Worm (Caenorhabditis elegans): Measurements from ENCODE around the gene atln-1.

Gene atln-1

ce11 chrIV:2826335-2826734 lies 37.8 kb downstream of the atln-1 start:
- TF ChIP-seq nhr-12 (tag; optimal IDR thresholded peaks at IDR 0.05) (no peak), snpc-4 (tag; optimal IDR thresholded peaks at IDR 0.05) (no peak), elt-1 (tag; optimal IDR thresholded peaks at IDR 0.05; ENCODE audit: borderline replicate concordance, insufficient read depth) (no peak), ham-2 (GFP tag; optimal IDR thresholded peaks at IDR 0.05) (no peak), cnd-1 (tag; optimal IDR thresholded peaks at IDR 0.05) (no peak), tbx-8 (GFP tag; optimal IDR thresholded peaks at IDR 0.05) (no peak)

ce11 chrIV:2832587-2832986 lies 44.1 kb downstream of the atln-1 start, which contains the start of the genes Y54G2A.48 and pudl-1:
Gene Y54G2A.48, minus strand, starts transcription at chrIV:2832687.
Gene pudl-1, plus strand, starts transcription at chrIV:2832906.
- TF ChIP-seq hlh-1 (tag; optimal IDR thresholded peaks at IDR 0.05) (no peak), bed-3 (GFP tag; optimal IDR thresholded peaks at IDR 0.05) (no peak), unc-120 (tag; optimal IDR thresholded peaks at IDR 0.05; ENCODE audit: poor library complexity, severe bottlenecking) (no peak)

- TF ChIP-seq cnd-1 (tag; optimal IDR thresholded peaks at IDR 0.05): no peak
- no peak for TF ChIP-seq unc-120 (tag; optimal IDR thresholded peaks at IDR 0.05; ENCODE audit: poor library complexity, severe bottlenecking)
- no peak for TF ChIP-seq unc-62 (GFP tag; optimal IDR thresholded peaks at IDR 0.05)
- TF ChIP-seq lsy-2 (tag; optimal IDR thresholded peaks at IDR 0.05): no peak
- TF ChIP-seq unc-39 (tag; optimal IDR thresholded peaks at IDR 0.05): no peak
- TF ChIP-seq ceh-43 (GFP tag; optimal IDR thresholded peaks at IDR 0.05): no peak
- TF ChIP-seq ztf-11 (tag; optimal IDR thresholded peaks at IDR 0.05): no peak
These were observed 46.0 kb downstream of the atln-1 start, which contains the start of gene pudl-2 for ce11 chrIV:2834516-2834915. Gene pudl-2, plus strand, starts transcription at chrIV:2834816.

ce11 chrIV:2835364-2835763 lies 46.9 kb downstream of the atln-1 start, which contains the start of gene clec-82:
Gene clec-82, plus strand, starts transcription at chrIV:2835664.
- TF ChIP-seq zip-8 (tag; optimal IDR thresholded peaks at IDR 0.05) (no peak), mep-1 (tag; optimal IDR thresholded peaks at IDR 0.05) (no peak), lin-13 (tag; optimal IDR thresholded peaks at IDR 0.05) (no peak), M03D4.4 (tag; optimal IDR thresholded peaks at IDR 0.05) (no peak), ces-1 (GFP tag; optimal IDR thresholded peaks at IDR 0.05) (no peak), lsy-2 (tag; optimal IDR thresholded peaks at IDR 0.05) (no peak), ceh-39 (tag; optimal IDR thresholded peaks at IDR 0.05) (no peak), elt-3 (tag; optimal IDR thresholded peaks at IDR 0.05) (no peak), ceh-83 (GFP tag; optimal IDR thresholded peaks at IDR 0.05) (no peak), unc-39 (tag; optimal IDR thresholded peaks at IDR 0.05) (no peak), ceh-43 (GFP tag; optimal IDR thresholded peaks at IDR 0.05) (no peak), pha-4 (tag; optimal IDR thresholded peaks at IDR 0.05) (no peak)

ce11 chrIV:2838308-2838707 lies 49.8 kb downstream of the atln-1 start, which contains the start of gene Y54G2A.7:
Gene Y54G2A.7, plus strand, starts transcription at chrIV:2838608.
- no peak for TF ChIP-seq elt-3 (tag; optimal IDR thresholded peaks at IDR 0.05)
- TF ChIP-seq unc-39 (tag; optimal IDR thresholded peaks at IDR 0.05): no peak
- TF ChIP-seq sem-2 (GFP tag; optimal IDR thresholded peaks at IDR 0.05): no peak
- TF ChIP-seq ceh-43 (GFP tag; optimal IDR thresholded peaks at IDR 0.05): no peak
- TF ChIP-seq unc-62 (GFP tag; optimal IDR thresholded peaks at IDR 0.05): no peak
- TF ChIP-seq lin-32 (GFP tag; optimal IDR thresholded peaks at IDR 0.05): no peak
- TF ChIP-seq blmp-1 (tag; optimal IDR thresholded peaks at IDR 0.05): no peak
- TF ChIP-seq sptf-1 (tag; optimal IDR thresholded peaks at IDR 0.05): no peak
- TF ChIP-seq bed-3 (GFP tag; optimal IDR thresholded peaks at IDR 0.05): no peak
- TF ChIP-seq zip-8 (tag; optimal IDR thresholded peaks at IDR 0.05): no peak
- no peak for TF ChIP-seq ham-2 (GFP tag; optimal IDR thresholded peaks at IDR 0.05)
- TF ChIP-seq elt-1 (tag; optimal IDR thresholded peaks at IDR 0.05; ENCODE audit: borderline replicate concordance, insufficient read depth): no peak

- TF ChIP-seq ces-1 (GFP tag; optimal IDR thresholded peaks at IDR 0.05) (no peak), bed-3 (GFP tag; optimal IDR thresholded peaks at IDR 0.05) (no peak), cnd-1 (tag; optimal IDR thresholded peaks at IDR 0.05) (no peak), ceh-43 (GFP tag; optimal IDR thresholded peaks at IDR 0.05) (no peak)
These were observed 52.8 kb downstream of the atln-1 start, which contains the start of gene clec-83 for ce11 chrIV:2841260-2841659. Gene clec-83, minus strand, starts transcription at chrIV:2841472.

- TF ChIP-seq elt-1 (tag; optimal IDR thresholded peaks at IDR 0.05; ENCODE audit: borderline replicate concordance, insufficient read depth) (no peak), ceh-83 (GFP tag; optimal IDR thresholded peaks at IDR 0.05) (no peak), unc-120 (tag; optimal IDR thresholded peaks at IDR 0.05; ENCODE audit: poor library complexity, severe bottlenecking) (no peak), nhr-28 (tag; optimal IDR thresholded peaks at IDR 0.05) (no peak), flh-1 (GFP tag; optimal IDR thresholded peaks at IDR 0.05) (no peak), ces-1 (GFP tag; optimal IDR thresholded peaks at IDR 0.05) (no peak), nhr-76 (tag; optimal IDR thresholded peaks at IDR 0.05) (no peak), lin-32 (GFP tag; optimal IDR thresholded peaks at IDR 0.05) (no peak), lsy-2 (tag; optimal IDR thresholded peaks at IDR 0.05) (no peak), cnd-1 (tag; optimal IDR thresholded peaks at IDR 0.05) (no peak), sem-2 (GFP tag; optimal IDR thresholded peaks at IDR 0.05) (no peak), bed-3 (GFP tag; optimal IDR thresholded peaks at IDR 0.05) (no peak), nhr-12 (tag; optimal IDR thresholded peaks at IDR 0.05) (no peak), unc-62 (GFP tag; optimal IDR thresholded peaks at IDR 0.05) (no peak), mls-2 (tag; optimal IDR thresholded peaks at IDR 0.05) (no peak), hlh-1 (tag; optimal IDR thresholded peaks at IDR 0.05) (no peak), snpc-4 (tag; optimal IDR thresholded peaks at IDR 0.05) (no peak), elt-3 (tag; optimal IDR thresholded peaks at IDR 0.05) (no peak), M03D4.4 (tag; optimal IDR thresholded peaks at IDR 0.05) (no peak)
These were observed 53.7 kb downstream of the atln-1 start, which contains the start of gene clec-84 for ce11 chrIV:2842162-2842561. Gene clec-84, plus strand, starts transcription at chrIV:2842462.
